Worm (Caenorhabditis elegans): ENCODE results near the gene srsx-28.

DNA sequence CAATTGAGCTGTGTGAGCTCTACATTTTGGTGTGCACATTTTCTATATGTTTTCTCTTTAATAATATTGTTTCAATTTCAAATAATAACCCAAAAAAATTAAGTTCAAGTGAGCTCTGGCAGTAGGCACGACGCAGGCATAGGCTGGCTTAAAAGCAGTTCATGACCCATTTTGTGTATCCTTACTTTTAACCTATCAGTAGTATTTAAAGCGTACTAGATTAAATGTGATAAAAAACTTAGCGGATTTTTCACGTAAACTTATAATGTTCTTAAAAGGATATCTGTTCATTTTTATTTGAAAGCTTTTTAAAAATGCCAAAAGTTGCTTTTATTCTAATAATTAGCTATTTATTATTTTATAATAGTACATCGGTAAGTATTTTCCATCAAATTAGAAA lies 29.1 kb upstream of the srsx-28 start, which contains the start of gene C08B6.6:
- no peak for TF ChIP-seq ztf-11 (tag; optimal IDR thresholded peaks at IDR 0.05)
- no peak for TF ChIP-seq unc-39 (tag; optimal IDR thresholded peaks at IDR 0.05)

Data from whole organism, L3 larva.